Worm (Caenorhabditis elegans) whole organism, late embryonic: ENCODE results near the gene BE10.4.

Source experiments
- C08G9.2 ChIP-seq: sonication (generic microtip); optimal IDR thresholded peaks from 2 replicates; lab custom pipeline; 2016; ENCODE audit warnings: mild to moderate bottlenecking, missing genetic modification characterization, moderate library complexity, missing compliant biosample characterization
- hlh-6 ChIP-seq: sonication (generic microtip); optimal IDR thresholded peaks from 2 replicates; lab custom pipeline; 2016; ENCODE audit warnings: missing genotype, missing genetic modification characterization, missing compliant biosample characterization
- madf-2 ChIP-seq: sonication (generic microtip); optimal IDR thresholded peaks from 2 replicates; lab custom pipeline; 2017; ENCODE audit warnings: missing genetic modification characterization, missing compliant biosample characterization
- nhr-232 ChIP-seq: sonication (generic microtip); optimal IDR thresholded peaks from 2 replicates; lab custom pipeline; 2016; ENCODE audit warnings: missing genetic modification characterization, missing compliant biosample characterization

DNA sequence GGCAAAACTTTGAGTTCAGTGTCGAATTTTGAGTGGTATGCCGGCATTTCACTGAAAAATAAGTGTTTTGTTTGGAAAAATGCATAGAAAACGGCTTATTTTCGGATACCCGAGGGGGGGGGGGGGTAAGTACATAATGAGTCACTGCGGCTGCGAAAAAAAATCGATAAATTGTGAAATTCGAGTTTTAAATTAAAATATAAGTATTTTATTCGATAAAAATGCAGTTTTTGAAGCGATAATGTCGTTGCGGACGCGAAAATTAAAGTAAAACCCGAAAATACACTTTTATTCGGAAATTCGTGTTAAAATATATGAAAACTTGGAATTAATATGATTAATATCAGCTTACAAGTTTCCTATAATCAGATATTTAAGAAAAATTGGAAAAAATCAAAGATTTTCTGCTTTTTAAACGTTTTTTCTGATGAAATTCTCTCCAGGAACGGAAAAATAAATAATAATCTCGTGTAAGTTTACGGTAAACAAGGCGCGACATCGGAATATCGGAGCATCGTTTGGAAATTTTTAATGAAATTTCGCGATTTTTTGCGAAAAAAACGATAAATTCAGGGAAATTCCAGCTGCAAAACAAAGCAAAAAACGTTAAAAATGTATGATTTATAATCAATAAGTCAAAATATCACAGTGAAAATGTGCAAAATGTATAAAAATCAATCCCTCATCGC lies 4.9 kb downstream of the BE10.4 start, which contains the start of gene arx-5:
- no peak for TF ChIP-seq hlh-6 (tag; lab: Kevin White, UChicago)
- TF ChIP-seq madf-2 (tag; lab: Kevin White, UChicago) = no peak
- no peak for TF ChIP-seq nhr-232
- no peak for TF ChIP-seq C08G9.2 (tag; lab: Kevin White, UChicago)
